Worm (Caenorhabditis elegans): ENCODE measurements around the gene sre-45.

DNA sequence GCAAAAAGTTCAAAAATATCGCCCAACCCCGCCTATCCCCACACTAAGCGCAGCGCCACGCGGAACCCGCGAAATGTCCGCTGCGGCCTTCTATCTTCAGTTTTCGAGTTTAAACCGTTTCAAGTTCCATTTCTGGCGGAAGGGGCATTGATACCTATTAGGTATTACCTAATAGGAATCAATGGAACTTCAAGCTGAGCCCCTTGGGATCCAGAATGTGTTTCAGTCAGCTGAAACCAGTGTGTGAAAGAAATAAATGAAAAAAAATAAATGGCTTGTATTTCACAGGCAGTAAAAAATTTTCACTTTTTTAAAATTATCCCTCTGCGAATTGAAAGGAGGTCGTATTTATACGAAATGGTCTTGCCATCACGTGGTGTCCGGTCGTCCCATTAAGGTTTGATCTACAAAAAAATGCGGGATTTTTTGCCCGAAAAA, 3.5 kb downstream of the sre-45 start:
- TF ChIP-seq fkh-6 (tag; optimal IDR thresholded peaks at IDR 0.05) (no peak), nhr-11 (tag; optimal IDR thresholded peaks at IDR 0.05) (no peak), ceh-24 (tag; optimal IDR thresholded peaks at IDR 0.05) (no peak), hlh-6 (tag; optimal IDR thresholded peaks at IDR 0.05) (no peak), pha-4 (tag; optimal IDR thresholded peaks at IDR 0.05) (no peak), ceh-19 (GFP tag; optimal IDR thresholded peaks at IDR 0.05) (no peak), eyg-1 (tag; optimal IDR thresholded peaks at IDR 0.05) (no peak)

Data from whole organism, late embryonic.